Worm (Caenorhabditis elegans) whole organism, late embryonic: ENCODE results near the gene par-4.

ENCODE experiments used
- F13H6.1 ChIP-seq: sonication (generic microtip); optimal IDR thresholded peaks from 2 replicates; lab custom pipeline; 2016; ENCODE audit warnings: missing genetic modification characterization, missing compliant biosample characterization
- ceh-19 ChIP-seq: fragments of 200-800 bp; sonication (Bioruptor generic); optimal IDR thresholded peaks from 2 replicates; lab custom pipeline; 2018; ENCODE audit warnings: mild to moderate bottlenecking, missing genetic modification characterization, missing compliant biosample characterization
- ceh-30 ChIP-seq: fragments of 150-350 bp; optimal IDR thresholded peaks from 2 replicates; lab custom pipeline; 2014; ENCODE audit warnings: missing biosample characterization, missing genetic modification characterization
- hlh-15 ChIP-seq: sonication (generic microtip); optimal IDR thresholded peaks from 2 replicates; lab custom pipeline; 2016; ENCODE audit warnings: missing genetic modification characterization, missing compliant biosample characterization
- hlh-8 ChIP-seq: sonication (generic microtip); optimal IDR thresholded peaks from 2 replicates; lab custom pipeline; 2016; ENCODE audit warnings: missing genotype, missing genetic modification characterization, missing compliant biosample characterization
- nhr-11 ChIP-seq: fragments of 150-350 bp; optimal IDR thresholded peaks from 2 replicates; lab custom pipeline; 2014; ENCODE audit warnings: missing biosample characterization, missing genetic modification characterization
- pag-3 ChIP-seq: sonication (generic microtip); optimal IDR thresholded peaks from 2 replicates; lab custom pipeline; 2016; ENCODE audit warnings: missing compliant biosample characterization, missing genetic modification characterization, borderline replicate concordance
- pha-4 ChIP-seq: fragments of 150-350 bp; optimal IDR thresholded peaks from 2 replicates; lab custom pipeline; 2018; ENCODE audit warnings: missing biosample characterization, missing genetic modification reagents, missing genetic modification characterization
- pqm-1 ChIP-seq: sonication (generic microtip); optimal IDR thresholded peaks from 2 replicates; lab custom pipeline; 2016; ENCODE audit warnings: missing genetic modification characterization, missing compliant biosample characterization
- unc-86 ChIP-seq: sonication (generic microtip); optimal IDR thresholded peaks from 2 replicates; lab custom pipeline; 2016; ENCODE audit warnings: missing genetic modification characterization, missing compliant biosample characterization

- no peak for TF ChIP-seq nhr-11 (tag; lab: Kevin White, UChicago)
- TF ChIP-seq ceh-30 (tag; lab: Kevin White, UChicago): no peak
- no peak for TF ChIP-seq hlh-15 (tag; lab: Kevin White, UChicago)
- TF ChIP-seq F13H6.1: no peak
- TF ChIP-seq pqm-1 (tag; lab: Kevin White, UChicago): no peak
- no peak for TF ChIP-seq pha-4 (tag; lab: Kevin White, UChicago)
- TF ChIP-seq pag-3 (tag; lab: Kevin White, UChicago): no peak
- no peak for TF ChIP-seq ceh-19 (GFP tag; lab: Kevin White, UChicago)
- TF ChIP-seq unc-86: no peak
- no peak for TF ChIP-seq hlh-8
Observed at ce11 chrV:18098387-18098786, at the start of gene par-4.
